Worm (Caenorhabditis elegans) whole organism, L2 larva: ENCODE results near the gene srw-41.

Source experiments
- Y55F3AM.14 ChIP-seq: fragments of 200-800 bp; sonication (Bioruptor generic); optimal IDR thresholded peaks from 2 replicates; lab custom pipeline; 2018; ENCODE audit warnings: mild to moderate bottlenecking, missing genetic modification characterization, missing compliant biosample characterization
- ZK546.5 ChIP-seq: sonication (generic microtip); optimal IDR thresholded peaks from 2 replicates; lab custom pipeline; 2017; ENCODE audit warnings: missing biosample characterization, missing genetic modification characterization
- alr-1 ChIP-seq: fragments of 150-350 bp; optimal IDR thresholded peaks from 2 replicates; lab custom pipeline; 2014; ENCODE audit warnings: missing biosample characterization, missing genetic modification characterization
- aly-2 ChIP-seq: fragments of 150-350 bp; optimal IDR thresholded peaks from 2 replicates; lab custom pipeline; 2014; ENCODE audit warnings: missing biosample characterization, missing genetic modification characterization
- ama-1 ChIP-seq: fragments of 150-350 bp; optimal IDR thresholded peaks from 2 replicates; lab custom pipeline; 2018; ENCODE audit warnings: inconsistent platforms
- blmp-1 ChIP-seq: sonication (generic microtip); optimal IDR thresholded peaks from 2 replicates; lab custom pipeline; 2017; ENCODE audit warnings: missing genetic modification characterization, mild to moderate bottlenecking, missing compliant biosample characterization, antibody characterized with exemption, moderate library complexity; ENCODE audit not compliant: insufficient read depth
- ceh-16 ChIP-seq: fragments of 150-350 bp; optimal IDR thresholded peaks from 2 replicates; lab custom pipeline; 2014; ENCODE audit warnings: missing biosample characterization, missing genetic modification characterization
- ceh-82 ChIP-seq: fragments of 150-350 bp; optimal IDR thresholded peaks from 2 replicates; lab custom pipeline; 2014; ENCODE audit warnings: missing biosample characterization, missing genetic modification characterization
- dmd-4 ChIP-seq: sonication (generic microtip); optimal IDR thresholded peaks from 2 replicates; lab custom pipeline; 2017; ENCODE audit warnings: missing biosample characterization, missing genetic modification characterization
- elt-1 ChIP-seq: fragments of 150-350 bp; optimal IDR thresholded peaks from 2 replicates; lab custom pipeline; 2014; ENCODE audit warnings: missing biosample characterization, missing genetic modification characterization
- elt-3 ChIP-seq: sonication (generic microtip); optimal IDR thresholded peaks from 2 replicates; lab custom pipeline; 2017; ENCODE audit warnings: missing biosample characterization, missing genetic modification characterization
- gmeb-1 ChIP-seq: fragments of 150-350 bp; optimal IDR thresholded peaks from 2 replicates; lab custom pipeline; 2014; ENCODE audit warnings: missing biosample characterization, missing genetic modification characterization
- lin-11 ChIP-seq: fragments of 150-350 bp; sonication (generic microtip); optimal IDR thresholded peaks from 2 replicates; lab custom pipeline; 2014; ENCODE audit warnings: missing biosample characterization, missing genetic modification characterization, inconsistent platforms, mixed read lengths
- lin-13 ChIP-seq: fragments of 150-350 bp; optimal IDR thresholded peaks from 2 replicates; lab custom pipeline; 2014; ENCODE audit warnings: missing biosample characterization, missing genetic modification reagents, missing genetic modification characterization
- mbf-1 ChIP-seq: sonication (generic microtip); optimal IDR thresholded peaks from 2 replicates; lab custom pipeline; 2017; ENCODE audit warnings: missing biosample characterization, missing genetic modification characterization
- mdl-1 ChIP-seq, 2 experiments: fragments of 150-350 bp in 1 of 2; sonication (generic microtip) in 1 of 2; optimal IDR thresholded peaks; 2 replicates each; lab custom pipeline; 2017; ENCODE audit warnings: missing biosample characterization in 2 of 2, missing genetic modification characterization in 2 of 2
- nhr-11 ChIP-seq: fragments of 150-350 bp; optimal IDR thresholded peaks from 2 replicates; lab custom pipeline; 2014; ENCODE audit warnings: missing biosample characterization, missing genetic modification characterization
- nhr-12 ChIP-seq: fragments of 150-350 bp; optimal IDR thresholded peaks from 2 replicates; lab custom pipeline; 2014; ENCODE audit warnings: missing biosample characterization, missing genetic modification characterization
- nhr-129 ChIP-seq: fragments of 150-350 bp; optimal IDR thresholded peaks from 2 replicates; lab custom pipeline; 2014; ENCODE audit warnings: missing biosample characterization, missing genetic modification characterization
- nhr-21 ChIP-seq: fragments of 150-350 bp; optimal IDR thresholded peaks from 2 replicates; lab custom pipeline; 2014; ENCODE audit warnings: missing biosample characterization, missing genetic modification characterization
- nhr-23 ChIP-seq: fragments of 150-350 bp; optimal IDR thresholded peaks from 2 replicates; lab custom pipeline; 2014; ENCODE audit warnings: missing biosample characterization, missing genetic modification reagents, missing genetic modification characterization
- nhr-237 ChIP-seq: fragments of 150-350 bp; optimal IDR thresholded peaks from 2 replicates; lab custom pipeline; 2014; ENCODE audit warnings: missing biosample characterization, missing genetic modification characterization
- nhr-25 ChIP-seq: fragments of 150-350 bp; sonication (generic microtip); optimal IDR thresholded peaks from 3 replicates; lab custom pipeline; 2014; ENCODE audit warnings: missing biosample characterization, missing genetic modification characterization
- nhr-77 ChIP-seq: fragments of 150-350 bp; optimal IDR thresholded peaks from 2 replicates; lab custom pipeline; 2014; ENCODE audit warnings: missing biosample characterization, missing genetic modification characterization
- peb-1 ChIP-seq: fragments of 150-350 bp; optimal IDR thresholded peaks from 2 replicates; lab custom pipeline; 2014; ENCODE audit warnings: missing biosample characterization, missing genetic modification characterization
- sem-4 ChIP-seq: fragments of 150-350 bp; optimal IDR thresholded peaks from 2 replicates; lab custom pipeline; 2014; ENCODE audit warnings: missing biosample characterization, missing genetic modification reagents, missing genetic modification characterization
- skn-1 ChIP-seq: sonication (generic microtip); optimal IDR thresholded peaks from 2 replicates; lab custom pipeline; 2017; ENCODE audit warnings: missing biosample characterization, missing genetic modification characterization
- sma-9 ChIP-seq, 2 experiments: fragments of 150-350 bp in 1 of 2; sonication (generic microtip) in 1 of 2; optimal IDR thresholded peaks; 2 replicates each; lab custom pipeline; 2014 to 2016; ENCODE audit warnings: missing genetic modification characterization in 2 of 2, mild to moderate bottlenecking in 1 of 2, missing biosample characterization in 1 of 2, missing compliant biosample characterization in 1 of 2, missing genetic modification reagents in 1 of 2, moderate library complexity in 1 of 2
- snpc-4 ChIP-seq: fragments of 150-350 bp; optimal IDR thresholded peaks from 2 replicates; lab custom pipeline; 2014; ENCODE audit warnings: missing biosample characterization, missing genetic modification characterization
- unc-39 ChIP-seq: fragments of 150-350 bp; optimal IDR thresholded peaks from 2 replicates; lab custom pipeline; 2014; ENCODE audit warnings: missing biosample characterization, missing genetic modification characterization
- unc-62 ChIP-seq: fragments of 150-350 bp; optimal IDR thresholded peaks from 2 replicates; lab custom pipeline; 2014; ENCODE audit warnings: missing biosample characterization, missing genetic modification reagents, missing genetic modification characterization
- zag-1 ChIP-seq: fragments of 150-350 bp; optimal IDR thresholded peaks from 2 replicates; lab custom pipeline; 2014; ENCODE audit warnings: missing biosample characterization, missing genetic modification characterization
- ztf-11 ChIP-seq: sonication (generic microtip); optimal IDR thresholded peaks from 2 replicates; lab custom pipeline; 2017; ENCODE audit warnings: missing biosample characterization, missing genetic modification characterization
- ztf-4 ChIP-seq: fragments of 150-350 bp; optimal IDR thresholded peaks from 2 replicates; lab custom pipeline; 2014; ENCODE audit warnings: missing biosample characterization, missing genetic modification characterization

Gene srw-41

ce11 chrV:16668473-16668872, 28.8 kb upstream of the srw-41 start, which contains the start of gene F14F8.9:
Gene F14F8.9, minus strand, starts transcription at chrV:16668573.
- TF ChIP-seq gmeb-1 (tag; lab: Kevin White, UChicago) (no peak), blmp-1 (tag; lab: Kevin White, UChicago) (no peak), sma-9 (GFP tag; optimal IDR thresholded peaks at IDR 0.05; lab: Kevin White, UChicago) (no peak), sma-9 (tag; optimal IDR thresholded peaks at IDR 0.05; lab: Kevin White, UChicago) (no peak)

- TF ChIP-seq nhr-23 (no peak), blmp-1 (tag; lab: Kevin White, UChicago) (no peak), nhr-25 (tag; lab: Kevin White, UChicago) (no peak), Y55F3AM.14 (GFP tag; lab: Kevin White, UChicago) (no peak), snpc-4 (tag; lab: Kevin White, UChicago) (no peak), zag-1 (tag; lab: Kevin White, UChicago) (no peak), lin-13 (no peak), elt-1 (tag; lab: Kevin White, UChicago) (no peak), mbf-1 (tag; lab: Kevin White, UChicago) (no peak), elt-3 (tag; lab: Kevin White, UChicago) (no peak), ama-1 (lab: Kevin White, UChicago) (no peak), lin-11 (tag; lab: Kevin White, UChicago) (no peak), nhr-21 (no peak), nhr-129 (tag; lab: Kevin White, UChicago) (no peak)
Observed at ce11 chrV:16671190-16671589, 26.1 kb upstream of the srw-41 start, which contains the start of gene str-61. Gene str-61, minus strand, starts transcription at chrV:16671290.

- no peak for TF ChIP-seq gmeb-1 (tag; lab: Kevin White, UChicago)
- no peak for TF ChIP-seq nhr-129 (tag; lab: Kevin White, UChicago)
- TF ChIP-seq peb-1 (tag; lab: Kevin White, UChicago) = no peak
Observed at ce11 chrV:16672198-16672597, 25.1 kb upstream of the srw-41 start, which contains the start of gene F14F8.8. Gene F14F8.8, minus strand, starts transcription at chrV:16672298.

ce11 chrV:16674399-16674798, 22.9 kb upstream of the srw-41 start:
- TF ChIP-seq elt-1 (tag; lab: Kevin White, UChicago) (no peak), unc-39 (tag; lab: Kevin White, UChicago) (no peak), mdl-1 (tag; optimal IDR thresholded peaks at IDR 0.05; lab: Kevin White, UChicago) (no peak), alr-1 (tag; lab: Kevin White, UChicago) (no peak), blmp-1 (tag; lab: Kevin White, UChicago) (no peak), unc-62 (GFP tag; lab: Kevin White, UChicago) (no peak), dmd-4 (tag; lab: Kevin White, UChicago) (no peak), nhr-11 (no peak), aly-2 (tag; lab: Kevin White, UChicago) (no peak), ceh-82 (tag; lab: Kevin White, UChicago) (no peak), snpc-4 (tag; lab: Kevin White, UChicago) (no peak), nhr-77 (tag; lab: Kevin White, UChicago) (no peak), zag-1 (tag; lab: Kevin White, UChicago) (no peak)

ce11 chrV:16675553-16675952, 21.7 kb upstream of the srw-41 start, which contains the start of gene srz-1:
Gene srz-1, plus strand, starts transcription at chrV:16675853.
- no peak for TF ChIP-seq ZK546.5 (tag; lab: Kevin White, UChicago)
- no peak for TF ChIP-seq ama-1 (lab: Kevin White, UChicago)
- TF ChIP-seq nhr-11 = no peak
- TF ChIP-seq sem-4 (tag; lab: Kevin White, UChicago) = no peak
- TF ChIP-seq ztf-11 (tag; lab: Kevin White, UChicago) = no peak
- no peak for TF ChIP-seq nhr-23
- no peak for TF ChIP-seq ztf-4 (tag; lab: Kevin White, UChicago)
- no peak for TF ChIP-seq nhr-12 (tag; lab: Kevin White, UChicago)
- no peak for TF ChIP-seq nhr-237
- TF ChIP-seq snpc-4 (tag; lab: Kevin White, UChicago) = no peak

ce11 chrV:16679237-16679636, 18.0 kb upstream of the srw-41 start, which contains the start of gene srz-103:
Gene srz-103, minus strand, starts transcription at chrV:16679337.
- TF ChIP-seq nhr-12 (tag; lab: Kevin White, UChicago) (no peak), ceh-16 (tag; lab: Kevin White, UChicago) (no peak), skn-1 (tag; lab: Kevin White, UChicago) (no peak), ztf-11 (tag; lab: Kevin White, UChicago) (no peak)
- TF ChIP-seq, all 48 proteins: peak for 0
